Fruit fly (Drosophila melanogaster): ENCODE results near the gene iav.

dm6 chrX:6790944-6791343 is 22.8 kb upstream of the iav start:
- TF ChIP-seq CG8478 (optimal IDR thresholded peaks at IDR 0.05) (no peak), psq (optimal IDR thresholded peaks at IDR 0.05) (no peak)

All from whole organism.